Fruit fly (Drosophila melanogaster) whole organism, prepupa: ENCODE measurements around the gene CG4829.

Source experiments
- Eip75B ChIP-seq: fragments of 200-800 bp; sonication (Bioruptor generic); optimal IDR thresholded peaks from 3 replicates; lab custom pipeline; 2016; ENCODE audit warnings: missing biosample characterization, missing genetic modification characterization
- Ets21C ChIP-seq: fragments of 200-800 bp; sonication (Bioruptor generic); optimal IDR thresholded peaks from 3 replicates; lab custom pipeline; 2016; ENCODE audit warnings: missing biosample characterization, missing genetic modification characterization
- OdsH ChIP-seq: fragments of 200-800 bp; sonication (Bioruptor generic); optimal IDR thresholded peaks from 3 replicates; lab custom pipeline; 2016; ENCODE audit warnings: missing biosample characterization, missing genetic modification characterization
- fd85E ChIP-seq: fragments of 200-800 bp; sonication (Bioruptor generic); optimal IDR thresholded peaks from 3 replicates; lab custom pipeline; 2016; ENCODE audit warnings: missing biosample characterization, missing genetic modification characterization
- topi ChIP-seq: fragments of 200-800 bp; sonication (Bioruptor generic); optimal IDR thresholded peaks from 3 replicates; lab custom pipeline; 2016; ENCODE audit warnings: missing biosample characterization, missing genetic modification characterization

DNA sequence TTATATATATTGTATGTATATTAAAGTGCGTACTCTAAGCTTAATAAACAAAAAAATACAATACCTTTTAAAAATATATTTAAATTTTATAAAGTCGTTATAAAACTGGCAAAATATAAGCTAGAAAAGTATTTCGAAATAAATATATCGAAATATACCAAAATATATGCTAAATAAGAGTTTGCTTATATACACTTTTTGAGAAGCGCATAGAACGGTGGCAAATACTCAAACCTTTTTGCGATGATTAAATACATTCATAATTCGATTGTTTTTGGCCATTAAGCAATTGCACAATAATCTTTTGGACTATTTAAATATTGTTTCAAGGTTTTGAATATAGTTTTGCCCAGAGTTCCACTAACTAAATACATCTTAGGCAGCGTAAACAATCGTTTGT is 2.4 kb upstream of the CG4829 start:
- TF ChIP-seq OdsH (GFP tag; lab: Kevin White, UChicago) (no peak), Eip75B (no peak), topi (GFP tag; lab: Kevin White, UChicago) (no peak), Ets21C (GFP tag; lab: Kevin White, UChicago) (no peak), fd85E (GFP tag; lab: Kevin White, UChicago) (no peak)
